Worm (Caenorhabditis elegans): Measurements from ENCODE around the gene pam-1.

Gene pam-1

ce11 chrIV:7561614-7562142, 11.1 kb upstream of the pam-1 start, which contains the start of gene ima-3 (continued):
- TF ChIP-seq fkh-10 (GFP tag; optimal IDR thresholded peaks at IDR 0.05) (peak; percentile 31), skn-1 (tag; optimal IDR thresholded peaks at IDR 0.05) (no peak), mdt-29 (GFP tag; IDR thresholded peaks at IDR 0.05) (no peak), sdz-12 (GFP tag; optimal IDR thresholded peaks at IDR 0.05) (no peak), cey-2 (tag; optimal IDR thresholded peaks at IDR 0.05; ENCODE audit: borderline replicate concordance, insufficient read depth) (no peak), duxl-1 (tag; optimal IDR thresholded peaks at IDR 0.05; ENCODE audit: poor library complexity) (no peak), mxl-3 (GFP tag; optimal IDR thresholded peaks at IDR 0.05) (no peak), snpc-1.2 (GFP tag; IDR thresholded peaks at IDR 0.05) (no peak), daf-16 (GFP tag; optimal IDR thresholded peaks at IDR 0.05) (no peak), daf-16 (tag; optimal IDR thresholded peaks at IDR 0.05) (no peak), fos-1 (tag; optimal IDR thresholded peaks at IDR 0.05) (no peak), hlh-30 (tag; optimal IDR thresholded peaks at IDR 0.05; ENCODE audit: insufficient read depth) (no peak), zfp-2 (tag; optimal IDR thresholded peaks at IDR 0.05) (no peak), lin-15B (tag; optimal IDR thresholded peaks at IDR 0.05) (no peak), spr-1 (tag; optimal IDR thresholded peaks at IDR 0.05) (no peak), pqm-1 (tag; optimal IDR thresholded peaks at IDR 0.05) (peak; percentile 36), ceh-44 (GFP tag; IDR thresholded peaks at IDR 0.05) (no peak), zip-11 (GFP tag; IDR thresholded peaks at IDR 0.05) (no peak), ceh-62 (tag; optimal IDR thresholded peaks at IDR 0.05) (no peak), nhr-25 (tag; optimal IDR thresholded peaks at IDR 0.05; ENCODE audit: borderline replicate concordance, insufficient read depth) (no peak), nhr-6 (tag; optimal IDR thresholded peaks at IDR 0.05) (peak; percentile 17), mes-2 (tag; optimal IDR thresholded peaks at IDR 0.05; ENCODE audit: poor library complexity, severe bottlenecking) (peak; percentile 72), set-16 (GFP tag; IDR thresholded peaks at IDR 0.05) (no peak), hmg-1.1 (GFP tag; IDR thresholded peaks at IDR 0.05) (no peak), lin-38 (GFP tag; IDR thresholded peaks at IDR 0.05) (peak; percentile 73), lsy-2 (tag; optimal IDR thresholded peaks at IDR 0.05) (peak in 1 of 2 experiments; percentile 62), nhr-41 (GFP tag; IDR thresholded peaks at IDR 0.05) (no peak), ama-1 (optimal IDR thresholded peaks at IDR 0.05) (peak; percentile 2), ceh-32 (tag; optimal IDR thresholded peaks at IDR 0.05; ENCODE audit: poor library complexity) (no peak), dmd-8 (GFP tag; IDR thresholded peaks at IDR 0.05) (no peak), lin-39 (tag; optimal IDR thresholded peaks at IDR 0.05) (no peak), nhr-10 (tag; optimal IDR thresholded peaks at IDR 0.05) (no peak), dmd-6 (GFP tag; IDR thresholded peaks at IDR 0.05) (no peak), arid-1 (GFP tag; conservative IDR thresholded peaks at IDR 0.05) (no peak), ceh-82 (tag; optimal IDR thresholded peaks at IDR 0.05) (no peak), mep-1 (tag; optimal IDR thresholded peaks at IDR 0.05) (peak; percentile 51), spr-3 (GFP tag; optimal IDR thresholded peaks at IDR 0.05) (no peak), ctbp-1 (GFP tag; IDR thresholded peaks at IDR 0.05) (no peak), unc-130 (GFP tag; optimal IDR thresholded peaks at IDR 0.05) (peak; percentile 18), dpl-1 (GFP tag; optimal IDR thresholded peaks at IDR 0.05) (peak; percentile 25), hif-1 (tag; optimal IDR thresholded peaks at IDR 0.05) (peak in 1 of 2 experiments; percentile 47), nhr-77 (tag; optimal IDR thresholded peaks at IDR 0.05) (peak; percentile 80), nhr-48 (tag; optimal IDR thresholded peaks at IDR 0.05) (no peak), D1046.2 (GFP tag; IDR thresholded peaks at IDR 0.05) (no peak), mxl-2 (GFP tag; conservative IDR thresholded peaks at IDR 0.05) (no peak), hlh-11 (tag; optimal IDR thresholded peaks at IDR 0.05) (no peak), mdl-1 (tag; optimal IDR thresholded peaks at IDR 0.05) (no peak), pha-4 (GFP tag; IDR thresholded peaks at IDR 0.05) (no peak), pha-4 (tag; optimal IDR thresholded peaks at IDR 0.05) (no peak), vab-7 (GFP tag; IDR thresholded peaks at IDR 0.05) (no peak), nhr-102 (tag; optimal IDR thresholded peaks at IDR 0.05) (no peak)
